Worm (Caenorhabditis elegans) whole organism, L1 larva: ENCODE measurements around the gene zyg-9.
A peak's percentile ranks its signal among the peaks of the same experiment; 100 is the strongest.

Experiments used
- C04F5.9 ChIP-seq: sonication (generic microtip); optimal IDR thresholded peaks from 2 replicates; lab custom pipeline; 2016; ENCODE audit warnings: missing genetic modification characterization, missing compliant biosample characterization
- F16B12.6 ChIP-seq: fragments of 150-350 bp; optimal IDR thresholded peaks from 2 replicates; lab custom pipeline; 2014; ENCODE audit warnings: missing biosample characterization, missing genetic modification characterization
- aha-1 ChIP-seq: fragments of 150-350 bp; optimal IDR thresholded peaks from 2 replicates; lab custom pipeline; 2014; ENCODE audit warnings: missing biosample characterization, missing genetic modification characterization
- blmp-1 ChIP-seq: fragments of 150-350 bp; optimal IDR thresholded peaks from 2 replicates; lab custom pipeline; 2014; ENCODE audit warnings: missing biosample characterization, missing genetic modification characterization
- dpl-1 ChIP-seq, 3 experiments: fragments of 150-350 bp in 2 of 3; sonication (generic microtip) in 1 of 3; optimal IDR thresholded peaks; 2 replicates each; lab custom pipeline; 2014 to 2017; ENCODE audit warnings: missing biosample characterization in 3 of 3, missing genetic modification characterization in 3 of 3, missing genetic modification reagents in 3 of 3
- efl-1 ChIP-seq, 4 experiments: fragments of 150-350 bp; optimal IDR thresholded peaks in 3 of 4; peaks in 1 of 4; 1 replicate in 1 of 4; 2 replicates in 3 of 4; lab custom pipeline; 2014; ENCODE audit warnings: missing biosample characterization in 2 of 4, missing genetic modification characterization in 2 of 4, missing genetic modification reagents in 2 of 4
- egl-13 ChIP-seq: sonication (generic microtip); optimal IDR thresholded peaks from 2 replicates; lab custom pipeline; 2016; ENCODE audit warnings: missing genotype, missing genetic modification reagents, missing genetic modification characterization, missing compliant biosample characterization
- egl-27 ChIP-seq, 2 experiments: fragments of 150-350 bp in 1 of 2; sonication (generic microtip); optimal IDR thresholded peaks; 3 replicates each; lab custom pipeline; 2017 to 2018; ENCODE audit warnings: missing biosample characterization in 2 of 2, missing genetic modification characterization in 2 of 2, missing genetic modification reagents in 2 of 2
- elt-2 ChIP-seq: sonication (generic microtip); optimal IDR thresholded peaks from 2 replicates; lab custom pipeline; 2016; ENCODE audit warnings: missing genetic modification characterization, mild to moderate bottlenecking, inconsistent platforms, missing compliant biosample characterization, missing genetic modification reagents
- fkh-8 ChIP-seq: sonication (generic microtip); optimal IDR thresholded peaks from 2 replicates; lab custom pipeline; 2016; ENCODE audit warnings: mild to moderate bottlenecking, missing genetic modification characterization, missing compliant biosample characterization
- fos-1 ChIP-seq: fragments of 150-350 bp; optimal IDR thresholded peaks from 2 replicates; lab custom pipeline; 2014; ENCODE audit warnings: missing biosample characterization, missing genetic modification characterization
- grh-1 ChIP-seq: fragments of 200-800 bp; sonication (Bioruptor generic); IDR thresholded peaks from 2 replicates; pipeline ENCODE4 v1.3.6; 2022; ENCODE audit warnings: missing genetic modification reagents, missing genetic modification characterization, missing compliant biosample characterization
- hpl-2 ChIP-seq: fragments of 150-350 bp; optimal IDR thresholded peaks from 2 replicates; lab custom pipeline; 2014; ENCODE audit warnings: missing biosample characterization, missing genetic modification reagents, missing genetic modification characterization
- irx-1 ChIP-seq: sonication (generic microtip); optimal IDR thresholded peaks from 2 replicates; lab custom pipeline; 2016; ENCODE audit warnings: missing genetic modification characterization, missing compliant biosample characterization
- isw-1 ChIP-seq: fragments of 200-800 bp; sonication (Bioruptor generic); IDR thresholded peaks from 2 replicates; pipeline ENCODE4 v1.3.6; 2022; ENCODE audit warnings: missing genetic modification characterization, missing compliant biosample characterization
- jun-1 ChIP-seq: fragments of 150-350 bp; optimal IDR thresholded peaks from 2 replicates; lab custom pipeline; 2014; ENCODE audit warnings: missing biosample characterization, missing genetic modification reagents, missing genetic modification characterization
- lin-14 ChIP-seq: fragments of 200-800 bp; sonication (Bioruptor generic); optimal IDR thresholded peaks from 2 replicates; lab custom pipeline; 2018; ENCODE audit warnings: mild to moderate bottlenecking, missing genetic modification characterization, moderate library complexity, missing compliant biosample characterization
- lin-35 ChIP-seq, 2 experiments: fragments of 150-350 bp; optimal IDR thresholded peaks; 2 replicates each; lab custom pipeline; 2014; ENCODE audit warnings: missing biosample characterization in 2 of 2, missing genetic modification characterization in 2 of 2, missing genetic modification reagents in 2 of 2
- lin-39 ChIP-seq: fragments of 150-350 bp; optimal IDR thresholded peaks from 2 replicates; lab custom pipeline; 2014; ENCODE audit warnings: missing biosample characterization, missing genetic modification reagents, missing genetic modification characterization
- lsy-2 ChIP-seq, 2 experiments: fragments of 150-350 bp; optimal IDR thresholded peaks; 2 replicates each; lab custom pipeline; 2014; ENCODE audit warnings: missing biosample characterization in 2 of 2, missing genetic modification characterization in 2 of 2
- mdl-1 ChIP-seq, 2 experiments: fragments of 150-350 bp; optimal IDR thresholded peaks; 2 replicates each; lab custom pipeline; 2014 to 2017; ENCODE audit warnings: missing biosample characterization in 2 of 2, missing genetic modification characterization in 2 of 2, inconsistent platforms in 1 of 2
- nhr-11 ChIP-seq: fragments of 150-350 bp; optimal IDR thresholded peaks from 2 replicates; lab custom pipeline; 2014; ENCODE audit warnings: missing biosample characterization, missing genetic modification characterization
- nhr-19 ChIP-seq: fragments of 200-800 bp; sonication (Bioruptor generic); conservative IDR thresholded peaks from 2 replicates; pipeline ENCODE4 v1.3.6; 2022; ENCODE audit warnings: missing genetic modification characterization, missing compliant biosample characterization
- nhr-20 ChIP-seq: sonication (generic microtip); optimal IDR thresholded peaks from 2 replicates; lab custom pipeline; 2016; ENCODE audit warnings: mild to moderate bottlenecking, missing genetic modification characterization, missing compliant biosample characterization
- nhr-237 ChIP-seq: fragments of 150-350 bp; optimal IDR thresholded peaks from 2 replicates; lab custom pipeline; 2014; ENCODE audit warnings: missing biosample characterization, missing genetic modification characterization
- nhr-28 ChIP-seq: fragments of 150-350 bp; optimal IDR thresholded peaks from 2 replicates; lab custom pipeline; 2014; ENCODE audit warnings: missing biosample characterization, missing genetic modification characterization
- nhr-47 ChIP-seq: sonication (generic microtip); optimal IDR thresholded peaks from 2 replicates; lab custom pipeline; 2016; ENCODE audit warnings: mild to moderate bottlenecking, missing genetic modification characterization, moderate library complexity, missing compliant biosample characterization
- nhr-71 ChIP-seq: sonication (generic microtip); optimal IDR thresholded peaks from 2 replicates; lab custom pipeline; 2016; ENCODE audit warnings: mild to moderate bottlenecking, missing genetic modification characterization, moderate library complexity, missing compliant biosample characterization
- nhr-90 ChIP-seq: sonication (generic microtip); optimal IDR thresholded peaks from 2 replicates; lab custom pipeline; 2016; ENCODE audit warnings: mild to moderate bottlenecking, missing genetic modification characterization, missing compliant biosample characterization; ENCODE audit not compliant: poor library complexity
- pag-3 ChIP-seq: sonication (generic microtip); optimal IDR thresholded peaks from 2 replicates; lab custom pipeline; 2017; ENCODE audit warnings: missing genetic modification characterization, mild to moderate bottlenecking, missing compliant biosample characterization, antibody characterized with exemption, borderline replicate concordance; ENCODE audit not compliant: insufficient read depth
- pax-3 ChIP-seq: fragments of 200-800 bp; sonication (Bioruptor generic); optimal IDR thresholded peaks from 2 replicates; lab custom pipeline; 2018; ENCODE audit warnings: mild to moderate bottlenecking, missing genetic modification characterization, moderate library complexity, missing compliant biosample characterization
- skn-1 ChIP-seq: fragments of 150-350 bp; optimal IDR thresholded peaks from 2 replicates; lab custom pipeline; 2014; ENCODE audit warnings: missing biosample characterization, missing genetic modification characterization
- snpc-4 ChIP-seq: fragments of 150-350 bp; optimal IDR thresholded peaks from 2 replicates; lab custom pipeline; 2014; ENCODE audit warnings: missing biosample characterization, missing genetic modification characterization
- snu-23 ChIP-seq: sonication (generic microtip); optimal IDR thresholded peaks from 2 replicates; lab custom pipeline; 2016; ENCODE audit warnings: missing genetic modification characterization, missing compliant biosample characterization
- sox-4 ChIP-seq: sonication (generic microtip); optimal IDR thresholded peaks from 2 replicates; lab custom pipeline; 2016; ENCODE audit warnings: missing genetic modification characterization, missing compliant biosample characterization
- sup-37 ChIP-seq: fragments of 200-800 bp; sonication (Bioruptor generic); optimal IDR thresholded peaks from 2 replicates; lab custom pipeline; 2018; ENCODE audit warnings: mild to moderate bottlenecking, missing genetic modification characterization, missing compliant biosample characterization
- swsn-7 ChIP-seq: sonication (generic microtip); optimal IDR thresholded peaks from 2 replicates; lab custom pipeline; 2016; ENCODE audit warnings: missing genetic modification characterization, missing compliant biosample characterization
- tlp-1 ChIP-seq: fragments of 150-350 bp; optimal IDR thresholded peaks from 2 replicates; lab custom pipeline; 2014; ENCODE audit warnings: missing biosample characterization, missing genetic modification characterization
- unc-130 ChIP-seq: fragments of 150-350 bp; optimal IDR thresholded peaks from 2 replicates; lab custom pipeline; 2017; ENCODE audit warnings: missing biosample characterization, missing genetic modification characterization, inconsistent platforms
- unc-30 ChIP-seq: sonication (generic microtip); optimal IDR thresholded peaks from 2 replicates; lab custom pipeline; 2017; ENCODE audit warnings: missing biosample characterization, missing genetic modification characterization
- unc-62 ChIP-seq: fragments of 150-350 bp; optimal IDR thresholded peaks from 2 replicates; lab custom pipeline; 2014; ENCODE audit warnings: missing biosample characterization, missing genetic modification reagents, missing genetic modification characterization
- vab-15 ChIP-seq: sonication (generic microtip); optimal IDR thresholded peaks from 2 replicates; lab custom pipeline; 2017; ENCODE audit warnings: missing genotype, mild to moderate bottlenecking, missing genetic modification characterization, missing compliant biosample characterization
- xbp-1 ChIP-seq: sonication (generic microtip); optimal IDR thresholded peaks from 2 replicates; lab custom pipeline; 2016; ENCODE audit warnings: missing genetic modification characterization, missing compliant biosample characterization
- zag-1 ChIP-seq: fragments of 150-350 bp; optimal IDR thresholded peaks from 2 replicates; lab custom pipeline; 2014; ENCODE audit warnings: missing biosample characterization, missing genetic modification characterization
- zip-4 ChIP-seq: fragments of 200-800 bp; sonication (Bioruptor generic); optimal IDR thresholded peaks from 2 replicates; lab custom pipeline; 2018; ENCODE audit warnings: mild to moderate bottlenecking, missing genetic modification characterization, moderate library complexity, missing compliant biosample characterization
- ztf-4 ChIP-seq: fragments of 150-350 bp; optimal IDR thresholded peaks from 2 replicates; lab custom pipeline; 2014; ENCODE audit warnings: missing biosample characterization, missing genetic modification characterization

zyg-9 gene

ce11 chrII:8483124-8483792 lies 25.6 kb downstream of the zyg-9 start (continued):
- TF ChIP-seq pax-3 (tag; lab: Kevin White, UChicago) (no peak), nhr-19 (GFP tag; lab: Robert Waterston, UW) (peak; percentile 33)

ce11 chrII:8483793-8484186 lies 26.2 kb downstream of the zyg-9 start, which contains the start of gene taap-1:
TSS of gene taap-1 (minus strand) at chrII:8483871.
- TF ChIP-seq mdl-1 (tag; optimal IDR thresholded peaks at IDR 0.05; lab: Kevin White, UChicago): no peak
- TF ChIP-seq fkh-8 (tag; lab: Kevin White, UChicago): peak; percentile 54
- TF ChIP-seq unc-130 (tag; lab: Kevin White, UChicago): no peak
- no peak for TF ChIP-seq zip-4
- TF ChIP-seq hpl-2 (GFP tag; lab: Kevin White, UChicago): no peak
- no peak for TF ChIP-seq efl-1 (optimal IDR thresholded peaks at IDR 0.05; lab: Kevin White, UChicago)
- peak in 1 of 2 experiments; percentile 46 for TF ChIP-seq efl-1 (GFP tag; optimal IDR thresholded peaks at IDR 0.05 in 1 of 2; lab: Kevin White, UChicago)
- TF ChIP-seq irx-1 (tag; lab: Kevin White, UChicago): no peak
- no peak for TF ChIP-seq grh-1
- no peak for TF ChIP-seq dpl-1 (GFP tag; optimal IDR thresholded peaks at IDR 0.05; lab: Kevin White, UChicago)
- peak; percentile 79 for TF ChIP-seq aha-1 (tag; lab: Kevin White, UChicago)
- TF ChIP-seq lin-39: no peak
- TF ChIP-seq snpc-4 (tag; lab: Kevin White, UChicago): no peak
- TF ChIP-seq C04F5.9 (tag; lab: Kevin White, UChicago): no peak
- TF ChIP-seq xbp-1 (tag; lab: Kevin White, UChicago): no peak
- no peak for TF ChIP-seq nhr-47
- TF ChIP-seq nhr-19 (GFP tag; lab: Robert Waterston, UW): peak; percentile 49
- TF ChIP-seq lin-14 (GFP tag; lab: Kevin White, UChicago): peak; percentile 79
- TF ChIP-seq snu-23: peak; percentile 53
- no peak for TF ChIP-seq nhr-237 (tag; lab: Kevin White, UChicago)
- peak; percentile 50 for TF ChIP-seq nhr-20
- TF ChIP-seq blmp-1 (tag; lab: Kevin White, UChicago): peak; percentile 20
- TF ChIP-seq zag-1 (tag; lab: Kevin White, UChicago): no peak
- TF ChIP-seq swsn-7 (tag; lab: Kevin White, UChicago): no peak
- TF ChIP-seq nhr-71 (tag; lab: Kevin White, UChicago): peak; percentile 27
- TF ChIP-seq vab-15 (tag; lab: Kevin White, UChicago): no peak
- TF ChIP-seq skn-1: peak; percentile 97

ce11 chrII:8484546-8484945 lies 26.9 kb downstream of the zyg-9 start:
- TF ChIP-seq nhr-71 (tag; lab: Kevin White, UChicago): peak; percentile 38
- TF ChIP-seq F16B12.6 (tag; lab: Kevin White, UChicago): no peak
- peak in 1 of 2 experiments; percentile 46 for TF ChIP-seq lin-35 (GFP tag; optimal IDR thresholded peaks at IDR 0.05; lab: Kevin White, UChicago)
- TF ChIP-seq xbp-1 (tag; lab: Kevin White, UChicago): no peak
- TF ChIP-seq dpl-1 (GFP tag; optimal IDR thresholded peaks at IDR 0.05; lab: Kevin White, UChicago): peak in 1 of 3 experiments; percentile 3
- no peak for TF ChIP-seq unc-62 (GFP tag; lab: Kevin White, UChicago)
- TF ChIP-seq efl-1 (optimal IDR thresholded peaks at IDR 0.05; lab: Kevin White, UChicago): no peak
- no peak for TF ChIP-seq efl-1 (GFP tag; optimal IDR thresholded peaks at IDR 0.05 in 1 of 2; lab: Kevin White, UChicago)
- no peak for TF ChIP-seq unc-30 (tag; lab: Kevin White, UChicago)
- peak; percentile 40 for TF ChIP-seq lin-14 (GFP tag; lab: Kevin White, UChicago)
- peak; percentile 16 for TF ChIP-seq ztf-4 (tag; lab: Kevin White, UChicago)
- no peak for TF ChIP-seq isw-1 (GFP tag; lab: Robert Waterston, UW)
- TF ChIP-seq nhr-11 (tag; lab: Kevin White, UChicago): no peak
- TF ChIP-seq tlp-1: no peak
- peak; percentile 53 for TF ChIP-seq jun-1
- peak; percentile 31 for TF ChIP-seq blmp-1 (tag; lab: Kevin White, UChicago)
- no peak for TF ChIP-seq sup-37 (GFP tag; lab: Kevin White, UChicago)
- TF ChIP-seq pax-3 (tag; lab: Kevin White, UChicago): no peak
- TF ChIP-seq nhr-28 (tag; lab: Kevin White, UChicago): no peak
- TF ChIP-seq egl-13 (tag; lab: Kevin White, UChicago): no peak
- TF ChIP-seq snu-23: peak; percentile 59
- peak; percentile 67 for TF ChIP-seq nhr-20
- no peak for TF ChIP-seq egl-27 (tag; optimal IDR thresholded peaks at IDR 0.05; lab: Kevin White, UChicago)
- no peak for TF ChIP-seq pag-3
- no peak for TF ChIP-seq sox-4 (tag; lab: Kevin White, UChicago)
- peak; percentile 90 for TF ChIP-seq elt-2
- peak; percentile 19 for TF ChIP-seq nhr-90
- no peak for TF ChIP-seq fos-1
- peak in 1 of 2 experiments; percentile 31 for TF ChIP-seq lsy-2 (tag; optimal IDR thresholded peaks at IDR 0.05; lab: Kevin White, UChicago)
- no peak for TF ChIP-seq mdl-1 (tag; optimal IDR thresholded peaks at IDR 0.05; lab: Kevin White, UChicago)
